Worm (Caenorhabditis elegans) whole organism, L4 larva: Measurements from ENCODE around the gene kin-26.

ENCODE experiments used
- F49E8.2 ChIP-seq: sonication (generic microtip); optimal IDR thresholded peaks from 2 replicates; lab custom pipeline; 2016; ENCODE audit warnings: missing compliant biosample characterization, mild to moderate bottlenecking, missing genetic modification characterization, borderline replicate concordance
- Y5F2A.4 ChIP-seq: fragments of 200-800 bp; sonication (Bioruptor generic); optimal IDR thresholded peaks from 2 replicates; lab custom pipeline; 2018; ENCODE audit warnings: mild to moderate bottlenecking, missing genetic modification characterization, missing compliant biosample characterization
- ZK337.2 ChIP-seq: fragments of 200-800 bp; sonication (Bioruptor generic); IDR thresholded peaks from 2 replicates; pipeline ENCODE4 v1.3.6; 2022; ENCODE audit warnings: missing genetic modification reagents, missing genetic modification characterization, missing compliant biosample characterization
- ZK546.5 ChIP-seq, 2 experiments: sonication (generic microtip); optimal IDR thresholded peaks; 2 replicates each; lab custom pipeline; 2017; ENCODE audit warnings: missing biosample characterization in 2 of 2, missing genetic modification characterization in 2 of 2
- aha-1 ChIP-seq: fragments of 150-350 bp; peaks from one replicate; lab custom pipeline; 2014; ENCODE audit warnings: missing biosample characterization, missing genetic modification characterization
- ama-1 ChIP-seq: fragments of 150-350 bp; optimal IDR thresholded peaks from 2 replicates; lab custom pipeline; 2014; ENCODE audit warnings: inconsistent platforms, mixed read lengths
- attf-4 ChIP-seq: sonication (generic microtip); optimal IDR thresholded peaks from 3 replicates; lab custom pipeline; 2017; ENCODE audit warnings: missing biosample characterization, missing genetic modification characterization
- ceh-20 ChIP-seq: fragments of 200-800 bp; sonication (Bioruptor generic); IDR thresholded peaks from 2 replicates; pipeline ENCODE4 v1.3.6; 2022; ENCODE audit warnings: missing genetic modification reagents, missing genetic modification characterization, missing compliant biosample characterization
- ceh-62 ChIP-seq: sonication (generic microtip); optimal IDR thresholded peaks from 2 replicates; lab custom pipeline; 2017; ENCODE audit warnings: missing biosample characterization, missing genetic modification characterization
- ceh-82 ChIP-seq: sonication (generic microtip); optimal IDR thresholded peaks from 2 replicates; lab custom pipeline; 2017; ENCODE audit warnings: missing biosample characterization, missing genetic modification characterization
- daf-8 ChIP-seq: fragments of 200-800 bp; sonication (Bioruptor generic); IDR thresholded peaks from 2 replicates; pipeline ENCODE4 v1.3.6; 2022; ENCODE audit warnings: missing genetic modification characterization, missing compliant biosample characterization
- dpl-1 ChIP-seq: fragments of 150-350 bp; optimal IDR thresholded peaks from 2 replicates; lab custom pipeline; 2014; ENCODE audit warnings: missing biosample characterization, missing genetic modification reagents, missing genetic modification characterization
- duxl-1 ChIP-seq: sonication (generic microtip); optimal IDR thresholded peaks from 2 replicates; lab custom pipeline; 2016; ENCODE audit warnings: mild to moderate bottlenecking, missing genetic modification characterization, moderate library complexity, missing compliant biosample characterization; ENCODE audit not compliant: poor library complexity
- egl-27 ChIP-seq: sonication (generic microtip); optimal IDR thresholded peaks from 3 replicates; lab custom pipeline; 2017; ENCODE audit warnings: missing biosample characterization, missing genetic modification reagents, missing genetic modification characterization
- fkh-10 ChIP-seq: fragments of 150-350 bp; optimal IDR thresholded peaks from 2 replicates; lab custom pipeline; 2014; ENCODE audit warnings: missing biosample characterization, missing genetic modification reagents, missing genetic modification characterization
- hif-1 ChIP-seq, 2 experiments: sonication (generic microtip); optimal IDR thresholded peaks; 2 replicates each; lab custom pipeline; 2016 to 2017; ENCODE audit warnings: missing compliant biosample characterization in 2 of 2, missing genetic modification characterization in 2 of 2, missing genetic modification reagents in 2 of 2, missing genotype in 2 of 2, mild to moderate bottlenecking in 1 of 2
- hmg-1.1 ChIP-seq: fragments of 200-800 bp; sonication (Bioruptor generic); IDR thresholded peaks from 2 replicates; pipeline ENCODE4 v1.3.6; 2022; ENCODE audit warnings: missing genetic modification reagents, missing genetic modification characterization, missing compliant biosample characterization
- lin-15B ChIP-seq: fragments of 150-350 bp; sonication (generic microtip); optimal IDR thresholded peaks from 3 replicates; lab custom pipeline; 2014; ENCODE audit warnings: missing biosample characterization, missing genetic modification characterization
- lir-3 ChIP-seq: sonication (generic microtip); optimal IDR thresholded peaks from 2 replicates; lab custom pipeline; 2016; ENCODE audit warnings: mild to moderate bottlenecking, missing genetic modification characterization, missing compliant biosample characterization
- madf-5 ChIP-seq, 2 experiments: fragments of 200-800 bp; sonication (Bioruptor generic); IDR thresholded peaks; 2 replicates each; pipeline ENCODE4 v1.3.6; 2022; ENCODE audit warnings: missing compliant biosample characterization in 2 of 2, missing genetic modification characterization in 2 of 2
- nhr-11 ChIP-seq: fragments of 150-350 bp; optimal IDR thresholded peaks from 2 replicates; lab custom pipeline; 2014; ENCODE audit warnings: missing biosample characterization, missing genetic modification characterization
- nhr-111 ChIP-seq: fragments of 200-800 bp; sonication (Bioruptor generic); optimal IDR thresholded peaks from 2 replicates; lab custom pipeline; 2018; ENCODE audit warnings: mild to moderate bottlenecking, missing genetic modification characterization, missing compliant biosample characterization
- nhr-48 ChIP-seq: sonication (generic microtip); optimal IDR thresholded peaks from 2 replicates; lab custom pipeline; 2016; ENCODE audit warnings: mild to moderate bottlenecking, missing genetic modification characterization, missing compliant biosample characterization
- nhr-6 ChIP-seq: fragments of 150-350 bp; optimal IDR thresholded peaks from 2 replicates; lab custom pipeline; 2014; ENCODE audit warnings: missing biosample characterization, missing genetic modification characterization
- nhr-76 ChIP-seq: fragments of 150-350 bp; optimal IDR thresholded peaks from 2 replicates; lab custom pipeline; 2014; ENCODE audit warnings: missing biosample characterization, missing genetic modification characterization
- nhr-77 ChIP-seq: fragments of 150-350 bp; optimal IDR thresholded peaks from 2 replicates; lab custom pipeline; 2014; ENCODE audit warnings: missing biosample characterization, missing genetic modification characterization
- php-3 ChIP-seq: fragments of 200-800 bp; sonication (Bioruptor generic); IDR thresholded peaks from 2 replicates; pipeline ENCODE4 v1.3.6; 2022; ENCODE audit warnings: missing genetic modification reagents, missing genetic modification characterization, missing compliant biosample characterization
- saeg-2 ChIP-seq: fragments of 200-800 bp; sonication (Bioruptor generic); IDR thresholded peaks from 2 replicates; pipeline ENCODE4 v1.3.6; 2022; ENCODE audit warnings: missing genetic modification reagents, missing genetic modification characterization, missing compliant biosample characterization
- sdz-12 ChIP-seq: fragments of 200-800 bp; sonication (Bioruptor generic); optimal IDR thresholded peaks from 2 replicates; lab custom pipeline; 2018; ENCODE audit warnings: mild to moderate bottlenecking, missing genetic modification characterization, missing compliant biosample characterization
- spr-3 ChIP-seq: fragments of 200-800 bp; sonication (Bioruptor generic); optimal IDR thresholded peaks from 2 replicates; lab custom pipeline; 2018; ENCODE audit warnings: mild to moderate bottlenecking, missing genetic modification characterization, missing compliant biosample characterization
- tag-97 ChIP-seq: fragments of 200-800 bp; sonication (Bioruptor generic); IDR thresholded peaks from 2 replicates; pipeline ENCODE4 v1.3.6; 2022; ENCODE audit warnings: missing genetic modification characterization, missing compliant biosample characterization
- tra-1 ChIP-seq: fragments of 200-800 bp; sonication (Bioruptor generic); IDR thresholded peaks from 2 replicates; pipeline ENCODE4 v1.3.6; 2022; ENCODE audit warnings: missing genetic modification reagents, missing genetic modification characterization, missing compliant biosample characterization
- unc-130 ChIP-seq: sonication (generic microtip); optimal IDR thresholded peaks from 2 replicates; lab custom pipeline; 2016; ENCODE audit warnings: missing genetic modification reagents, missing genetic modification characterization, missing compliant biosample characterization
- unc-39 ChIP-seq: sonication (generic microtip); optimal IDR thresholded peaks from 2 replicates; lab custom pipeline; 2017; ENCODE audit warnings: missing biosample characterization, missing genetic modification characterization
- unc-62 ChIP-seq, 3 experiments: fragments of 150-350 bp in 1 of 3; sonication (generic microtip); optimal IDR thresholded peaks in 2 of 3; peaks in 1 of 3; 1 replicate in 1 of 3; 2 replicates in 2 of 3; lab custom pipeline; 2014 to 2017; ENCODE audit warnings: missing biosample characterization in 3 of 3, missing genetic modification characterization in 3 of 3, missing genetic modification reagents in 3 of 3, missing genotype in 1 of 3
- zfp-2 ChIP-seq: sonication (generic microtip); optimal IDR thresholded peaks from 2 replicates; lab custom pipeline; 2016; ENCODE audit warnings: mild to moderate bottlenecking, missing genetic modification characterization, missing compliant biosample characterization
- zip-2 ChIP-seq: fragments of 150-350 bp; optimal IDR thresholded peaks from 2 replicates; lab custom pipeline; 2014; ENCODE audit warnings: missing biosample characterization, missing genetic modification characterization
- ztf-11 ChIP-seq: fragments of 150-350 bp; optimal IDR thresholded peaks from 2 replicates; lab custom pipeline; 2014; ENCODE audit warnings: missing biosample characterization, missing genetic modification characterization

Gene kin-26

ce11 chrIV:7881166-7881565 is 3.5 kb upstream of the kin-26 start (continued):
- TF ChIP-seq attf-4 (tag; lab: Kevin White, UChicago) (no peak), madf-5 (GFP tag; IDR thresholded peaks at IDR 0.05; lab: Robert Waterston, UW) (no peak), daf-8 (GFP tag; lab: Robert Waterston, UW) (no peak), fkh-10 (GFP tag; lab: Kevin White, UChicago) (no peak), aha-1 (tag; lab: Kevin White, UChicago) (peak; percentile 18)

DNA sequence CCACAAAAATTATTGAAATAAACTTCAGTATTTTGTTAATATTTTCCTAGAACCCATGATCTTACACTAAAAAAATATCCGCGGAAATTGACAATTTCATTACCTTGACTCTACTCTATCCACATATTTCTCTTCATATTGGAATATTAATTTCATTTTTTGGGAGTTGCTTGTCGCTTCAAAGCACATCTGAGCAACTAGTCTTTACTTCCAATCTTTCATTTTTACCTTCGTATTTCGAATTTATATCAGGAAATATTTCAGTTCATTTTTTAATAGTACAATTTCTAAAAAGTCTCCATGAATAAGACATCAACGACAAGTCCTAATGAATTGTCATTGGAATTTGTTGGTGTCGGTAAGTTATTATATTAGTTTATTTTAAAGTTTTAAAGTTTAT is 1.3 kb upstream of the kin-26 start, which contains the start of gene srt-73:
srt-73 (plus strand) TSS at position 301 of the 400 bp plus-strand sequence.
- TF ChIP-seq madf-5 (GFP tag; IDR thresholded peaks at IDR 0.05; lab: Robert Waterston, UW) (no peak), nhr-6 (tag; lab: Kevin White, UChicago) (no peak), spr-3 (GFP tag; lab: Kevin White, UChicago) (no peak), dpl-1 (no peak), zfp-2 (tag; lab: Kevin White, UChicago) (no peak), tra-1 (GFP tag; lab: Robert Waterston, UW) (no peak), nhr-11 (no peak), ztf-11 (tag; lab: Kevin White, UChicago) (no peak), php-3 (GFP tag; lab: Robert Waterston, UW) (no peak), unc-130 (GFP tag; lab: Kevin White, UChicago) (no peak), sdz-12 (no peak), duxl-1 (tag; lab: Kevin White, UChicago) (no peak), hmg-1.1 (GFP tag; lab: Robert Waterston, UW) (no peak), ceh-20 (GFP tag; lab: Robert Waterston, UW) (no peak), F49E8.2 (tag; lab: Kevin White, UChicago) (no peak), nhr-76 (no peak), saeg-2 (GFP tag; lab: Robert Waterston, UW) (no peak), ceh-62 (tag; lab: Kevin White, UChicago) (no peak), lir-3 (tag; lab: Kevin White, UChicago) (no peak), ZK546.5 (tag; optimal IDR thresholded peaks at IDR 0.05; lab: Kevin White, UChicago) (no peak)

- no peak for TF ChIP-seq Y5F2A.4
- no peak for TF ChIP-seq nhr-77 (tag; lab: Kevin White, UChicago)
- no peak for TF ChIP-seq unc-39 (tag; lab: Kevin White, UChicago)
- no peak for TF ChIP-seq lir-3 (tag; lab: Kevin White, UChicago)
- TF ChIP-seq F49E8.2 (tag; lab: Kevin White, UChicago), result no peak
- TF ChIP-seq hmg-1.1 (GFP tag; lab: Robert Waterston, UW), result no peak
- no peak for TF ChIP-seq zip-2
- TF ChIP-seq aha-1 (tag; lab: Kevin White, UChicago), result peak; percentile 96
- TF ChIP-seq tag-97 (GFP tag; lab: Robert Waterston, UW), result no peak
- no peak for TF ChIP-seq nhr-48
- TF ChIP-seq ama-1 (lab: Kevin White, UChicago), result no peak
- no peak for TF ChIP-seq ZK337.2 (GFP tag; lab: Robert Waterston, UW)
- no peak for TF ChIP-seq egl-27
- TF ChIP-seq lin-15B (tag; lab: Kevin White, UChicago), result no peak
- peak in 1 of 2 experiments; percentile 52 for TF ChIP-seq unc-62 (GFP tag; optimal IDR thresholded peaks at IDR 0.05 in 1 of 2; lab: Kevin White, UChicago)
- no peak for TF ChIP-seq unc-62 (tag; optimal IDR thresholded peaks at IDR 0.05; lab: Kevin White, UChicago)
- no peak for TF ChIP-seq hif-1 (tag; optimal IDR thresholded peaks at IDR 0.05; lab: Kevin White, UChicago)
- TF ChIP-seq, all 104 proteins: peak for 2
Observed at ce11 chrIV:7877255-7877654, 426 bp downstream of the kin-26 start.

ce11 chrIV:7870451-7870850 is 7.2 kb downstream of the kin-26 start, which contains the start of gene T06C10.3:
Gene T06C10.3 (plus strand): TSS chrIV:7870751.
- TF ChIP-seq hif-1 (tag; optimal IDR thresholded peaks at IDR 0.05; lab: Kevin White, UChicago) (no peak), ceh-82 (tag; lab: Kevin White, UChicago) (no peak), daf-8 (GFP tag; lab: Robert Waterston, UW) (no peak), duxl-1 (tag; lab: Kevin White, UChicago) (no peak), nhr-111 (no peak), php-3 (GFP tag; lab: Robert Waterston, UW) (no peak)
